Fruit fly (Drosophila melanogaster) whole organism, embryonic: ENCODE results near the gene prtp.

ENCODE experiments used
- Bgb ChIP-seq: fragments of 200-800 bp; sonication (Bioruptor generic); IDR thresholded peaks from 2 replicates; pipeline ENCODE4 v1.3.6; 2022; ENCODE audit warnings: missing biosample characterization, missing genetic modification characterization; ENCODE audit not compliant: partially characterized antibody
- CG10431 ChIP-seq: fragments of 200-800 bp; sonication (Bioruptor generic); optimal IDR thresholded peaks from 3 replicates; lab custom pipeline; 2018; ENCODE audit warnings: missing biosample characterization, mild to moderate bottlenecking, missing genetic modification characterization
- CG11247 ChIP-seq: fragments of 200-800 bp; sonication (Bioruptor generic); IDR thresholded peaks from 2 replicates; pipeline ENCODE4 v1.3.6; 2022; ENCODE audit warnings: missing biosample characterization, missing genetic modification characterization
- CG11504 ChIP-seq: fragments of 200-800 bp; sonication (Bioruptor generic); optimal IDR thresholded peaks from 3 replicates; lab custom pipeline; 2019; ENCODE audit warnings: missing biosample characterization, mild to moderate bottlenecking, missing genetic modification characterization, moderate library complexity
- CG13287 ChIP-seq: fragments of 200-800 bp; sonication (Bioruptor generic); IDR thresholded peaks from 2 replicates; pipeline ENCODE4 v1.3.6; 2022; ENCODE audit warnings: missing biosample characterization, missing genetic modification characterization; ENCODE audit not compliant: partially characterized antibody
- CG15011 ChIP-seq: fragments of 200-800 bp; sonication (Bioruptor generic); optimal IDR thresholded peaks from 3 replicates; lab custom pipeline; 2018; ENCODE audit warnings: missing biosample characterization, mild to moderate bottlenecking, missing genetic modification characterization
- CG15514 ChIP-seq: fragments of 200-800 bp; sonication (Bioruptor generic); optimal IDR thresholded peaks from 3 replicates; lab custom pipeline; 2017; ENCODE audit warnings: missing biosample characterization, missing genetic modification characterization, mild to moderate bottlenecking, moderate library complexity, missing genetic modification reagents
- CG16779 ChIP-seq: fragments of 200-800 bp; sonication (Bioruptor generic); IDR thresholded peaks from 2 replicates; pipeline ENCODE4 v1.3.6; 2022; ENCODE audit warnings: missing biosample characterization, missing genetic modification characterization
- CG17186 ChIP-seq: fragments of 200-800 bp; sonication (Bioruptor generic); optimal IDR thresholded peaks from 3 replicates; lab custom pipeline; 2017; ENCODE audit warnings: missing biosample characterization, missing genetic modification reagents, missing genetic modification characterization
- CG17359 ChIP-seq: fragments of 200-800 bp; sonication (Bioruptor generic); optimal IDR thresholded peaks from 3 replicates; lab custom pipeline; 2018; ENCODE audit warnings: missing biosample characterization, mild to moderate bottlenecking, missing genetic modification characterization, moderate library complexity
- CG2712 ChIP-seq: fragments of 200-800 bp; optimal IDR thresholded peaks from 3 replicates; lab custom pipeline; 2019; ENCODE audit warnings: missing biosample characterization, mild to moderate bottlenecking, missing genetic modification characterization, moderate library complexity
- CG31365 ChIP-seq: fragments of 200-800 bp; sonication (Bioruptor generic); optimal IDR thresholded peaks from 2 replicates; lab custom pipeline; 2018; ENCODE audit warnings: missing biosample characterization, mild to moderate bottlenecking, missing genetic modification characterization
- CG32532 ChIP-seq: fragments of 200-800 bp; sonication (Bioruptor generic); IDR thresholded peaks from 2 replicates; pipeline ENCODE4 v1.3.6; 2022; ENCODE audit warnings: missing biosample characterization, missing genetic modification characterization
- CG34224 ChIP-seq: fragments of 200-800 bp; sonication (Bioruptor generic); IDR thresholded peaks from 3 replicates; pipeline ENCODE4 v1.3.6; 2022; ENCODE audit warnings: missing biosample characterization, missing genetic modification characterization; ENCODE audit not compliant: partially characterized antibody
- CG5953 ChIP-seq: fragments of 200-800 bp; sonication (Bioruptor generic); IDR thresholded peaks from 2 replicates; pipeline ENCODE4 v1.3.6; 2022; ENCODE audit warnings: missing biosample characterization, missing genetic modification characterization
- CG6175 ChIP-seq: fragments of 200-800 bp; sonication (Bioruptor generic); IDR thresholded peaks from 3 replicates; pipeline ENCODE4 v1.3.6; 2022; ENCODE audit warnings: missing biosample characterization, missing genetic modification characterization
- CG6272 ChIP-seq: fragments of 200-800 bp; sonication (Bioruptor generic); IDR thresholded peaks from 2 replicates; pipeline ENCODE4 v1.3.6; 2022; ENCODE audit warnings: missing biosample characterization, missing genetic modification characterization
- CG6813 ChIP-seq: fragments of 200-800 bp; sonication (Bioruptor generic); optimal IDR thresholded peaks from 2 replicates; lab custom pipeline; 2017; ENCODE audit warnings: missing biosample characterization, missing genetic modification characterization, mild to moderate bottlenecking, moderate library complexity, missing genetic modification reagents
- CG7928 ChIP-seq: fragments of 200-800 bp; sonication (Bioruptor generic); optimal IDR thresholded peaks from 2 replicates; lab custom pipeline; 2017; ENCODE audit warnings: missing biosample characterization, mild to moderate bottlenecking, missing genetic modification characterization
- CG8281 ChIP-seq: fragments of 200-800 bp; sonication (Bioruptor generic); optimal IDR thresholded peaks from 2 replicates; lab custom pipeline; 2018; ENCODE audit warnings: missing biosample characterization, mild to moderate bottlenecking, missing genetic modification characterization, moderate library complexity
- CG9215 ChIP-seq: fragments of 200-800 bp; sonication (Bioruptor generic); IDR thresholded peaks from 2 replicates; pipeline ENCODE4 v1.3.6; 2022; ENCODE audit warnings: missing biosample characterization, missing genetic modification characterization
- CG9727 ChIP-seq: fragments of 200-800 bp; sonication (Bioruptor generic); optimal IDR thresholded peaks from 3 replicates; lab custom pipeline; 2017; ENCODE audit warnings: missing biosample characterization, mild to moderate bottlenecking, missing genetic modification characterization
- CTCF ChIP-seq: fragments of 200-800 bp; sonication (Bioruptor generic); optimal IDR thresholded peaks from 2 replicates; lab custom pipeline; 2017; ENCODE audit warnings: missing biosample characterization, mild to moderate bottlenecking, missing genetic modification characterization, moderate library complexity
- D19A ChIP-seq: fragments of 200-800 bp; optimal IDR thresholded peaks from 3 replicates; lab custom pipeline; 2019; ENCODE audit warnings: missing biosample characterization, mild to moderate bottlenecking, missing genetic modification characterization, moderate library complexity
- Hey ChIP-seq: fragments of 200-800 bp; sonication (Bioruptor generic); optimal IDR thresholded peaks from 3 replicates; lab custom pipeline; 2018; ENCODE audit warnings: missing biosample characterization, mild to moderate bottlenecking, missing genetic modification characterization
- HmgZ ChIP-seq: fragments of 200-800 bp; sonication (Bioruptor generic); optimal IDR thresholded peaks from 2 replicates; lab custom pipeline; 2018; ENCODE audit warnings: missing biosample characterization, mild to moderate bottlenecking, missing genetic modification characterization
- Hr78 ChIP-seq, 2 experiments: fragments of 200-800 bp in 1 of 2; fragments of >200 bp in 1 of 2; sonication (Bioruptor generic) in 1 of 2; optimal IDR thresholded peaks; 2 replicates each; lab custom pipeline; 2017 to 2019; ENCODE audit warnings: missing biosample characterization in 2 of 2, missing genetic modification characterization in 2 of 2, mild to moderate bottlenecking in 1 of 2, moderate library complexity in 1 of 2
- MTF-1 ChIP-seq: fragments of 200-800 bp; sonication (Bioruptor generic); optimal IDR thresholded peaks from 2 replicates; lab custom pipeline; 2018; ENCODE audit warnings: missing biosample characterization, mild to moderate bottlenecking, missing genetic modification characterization, borderline replicate concordance
- NC2α ChIP-seq: fragments of 200-800 bp; sonication (Bioruptor generic); optimal IDR thresholded peaks from 2 replicates; lab custom pipeline; 2016; ENCODE audit warnings: missing biosample characterization, missing genetic modification characterization
- Optix ChIP-seq: fragments of 200-800 bp; sonication (Bioruptor generic); IDR thresholded peaks from 3 replicates; pipeline ENCODE4 v1.3.6; 2022; ENCODE audit warnings: missing biosample characterization, missing genetic modification characterization
- PHDP ChIP-seq: fragments of 200-800 bp; sonication (Bioruptor generic); optimal IDR thresholded peaks from 3 replicates; lab custom pipeline; 2018; ENCODE audit warnings: missing biosample characterization, mild to moderate bottlenecking, missing genetic modification characterization, moderate library complexity
- Side ChIP-seq: fragments of 200-800 bp; sonication (Bioruptor generic); optimal IDR thresholded peaks from 2 replicates; lab custom pipeline; 2016; ENCODE audit warnings: missing biosample characterization, missing genetic modification characterization
- Sox100B ChIP-seq: fragments of 200-800 bp; sonication (Bioruptor generic); optimal IDR thresholded peaks from 3 replicates; lab custom pipeline; 2018; ENCODE audit warnings: missing biosample characterization, mild to moderate bottlenecking, missing genetic modification characterization
- Sry-β ChIP-seq: fragments of 200-800 bp; sonication (Bioruptor generic); optimal IDR thresholded peaks from 2 replicates; lab custom pipeline; 2018; ENCODE audit warnings: missing biosample characterization, mild to moderate bottlenecking, missing genetic modification characterization, moderate library complexity
- Tbp ChIP-seq: fragments of >200 bp; optimal IDR thresholded peaks from 2 replicates; lab custom pipeline; 2018; ENCODE audit warnings: missing biosample characterization, missing genetic modification characterization
- amos ChIP-seq: fragments of 200-800 bp; sonication (Bioruptor generic); IDR thresholded peaks from 2 replicates; pipeline ENCODE4 v1.3.6; 2022; ENCODE audit warnings: missing biosample characterization, missing genetic modification characterization; ENCODE audit not compliant: partially characterized antibody
- cas ChIP-seq: fragments of 200-800 bp; sonication (Bioruptor generic); IDR thresholded peaks from 2 replicates; pipeline ENCODE4 v1.3.6; 2022; ENCODE audit warnings: missing biosample characterization, missing genetic modification characterization
- chm ChIP-seq: fragments of 200-800 bp; sonication (Bioruptor generic); IDR thresholded peaks from 2 replicates; pipeline ENCODE4 v1.3.6; 2022; ENCODE audit warnings: missing biosample characterization, missing genetic modification characterization
- exex ChIP-seq: fragments of 200-800 bp; sonication (Bioruptor generic); optimal IDR thresholded peaks from 4 replicates; lab custom pipeline; 2018; ENCODE audit warnings: missing biosample characterization, mild to moderate bottlenecking, missing genetic modification characterization, moderate library complexity
- grau ChIP-seq: fragments of 200-800 bp; optimal IDR thresholded peaks from 3 replicates; lab custom pipeline; 2019; ENCODE audit warnings: missing biosample characterization, mild to moderate bottlenecking, missing genetic modification characterization, moderate library complexity
- gt ChIP-seq: fragments of 200-800 bp; sonication (Bioruptor generic); IDR thresholded peaks from 2 replicates; pipeline ENCODE4 v1.3.6; 2022; ENCODE audit warnings: missing biosample characterization, missing genetic modification characterization
- kni ChIP-seq: fragments of 200-800 bp; sonication (Bioruptor generic); optimal IDR thresholded peaks from 3 replicates; lab custom pipeline; 2017; ENCODE audit warnings: mild to moderate bottlenecking, missing biosample characterization, missing genetic modification reagents, missing genetic modification characterization
- org-1 ChIP-seq: fragments of 200-800 bp; sonication (Bioruptor generic); optimal IDR thresholded peaks from 2 replicates; lab custom pipeline; 2017; ENCODE audit warnings: missing biosample characterization, missing genetic modification characterization
- pfk ChIP-seq: fragments of 200-800 bp; sonication (Bioruptor generic); optimal IDR thresholded peaks from 2 replicates; lab custom pipeline; 2018; ENCODE audit warnings: missing biosample characterization, mild to moderate bottlenecking, missing genetic modification characterization, moderate library complexity
- phol ChIP-seq: fragments of 200-800 bp; sonication (Bioruptor generic); optimal IDR thresholded peaks from 3 replicates; lab custom pipeline; 2018; ENCODE audit warnings: missing biosample characterization, mild to moderate bottlenecking, missing genetic modification characterization, moderate library complexity
- psq ChIP-seq: fragments of 200-800 bp; sonication (Bioruptor generic); optimal IDR thresholded peaks from 2 replicates; lab custom pipeline; 2017; ENCODE audit warnings: missing biosample characterization, missing genetic modification characterization
- pum ChIP-seq: fragments of 200-800 bp; sonication (Bioruptor generic); optimal IDR thresholded peaks from 2 replicates; lab custom pipeline; 2016; ENCODE audit warnings: missing biosample characterization, missing genetic modification characterization
- vnd ChIP-seq: fragments of 200-800 bp; sonication (Bioruptor generic); IDR thresholded peaks from 3 replicates; pipeline ENCODE4 v1.3.6; 2022; ENCODE audit warnings: missing biosample characterization, missing genetic modification characterization; ENCODE audit not compliant: partially characterized antibody
- yki ChIP-seq: fragments of >200 bp; optimal IDR thresholded peaks from 3 replicates; lab custom pipeline; 2018

prtp gene

dm6 chrX:11685918-11686640 lies 30.5 kb upstream of the prtp start (continued):
- TF ChIP-seq Hr78 (GFP tag; optimal IDR thresholded peaks at IDR 0.05; lab: Kevin White, UChicago) (peak in 1 of 2 experiments; percentile 86), vnd (GFP tag; lab: Robert Waterston, UW) (no peak), Sry-β (GFP tag; lab: Kevin White, UChicago) (peak; percentile 25), CG32532 (peak; percentile 69; the same call in 1 of the 2 replicates), CG17359 (tag; lab: Kevin White, UChicago) (peak; percentile 44), Optix (GFP tag; lab: Robert Waterston, UW) (no peak), CG6175 (GFP tag; lab: Robert Waterston, UW) (no peak), Hey (peak; percentile 15), pfk (GFP tag; lab: Kevin White, UChicago) (peak; percentile 51), yki (lab: Kevin White, UChicago) (peak; percentile 68), CG8281 (tag; lab: Kevin White, UChicago) (peak; percentile 93), CG11247 (no peak), gt (GFP tag; lab: Robert Waterston, UW) (no peak), psq (GFP tag; lab: Kevin White, UChicago) (peak; percentile 51), Tbp (no peak), D19A (tag; lab: Kevin White, UChicago) (peak; percentile 57), CG9215 (GFP tag; lab: Robert Waterston, UW) (no peak), CG11504 (tag; lab: Kevin White, UChicago) (no peak), amos (GFP tag; lab: Robert Waterston, UW) (no peak), CG10431 (GFP tag; lab: Kevin White, UChicago) (peak; percentile 60), chm (peak; percentile 38; the same call in 1 of the 2 replicates), MTF-1 (GFP tag; lab: Kevin White, UChicago) (peak; percentile 71), Side (GFP tag; lab: Kevin White, UChicago) (peak; percentile 60), Bgb (GFP tag; lab: Robert Waterston, UW) (no peak; the same call in 1 of the 2 replicates), CG5953 (no peak), CG17186 (GFP tag; lab: Kevin White, UChicago) (no peak), phol (no peak), pum (GFP tag; lab: Kevin White, UChicago) (no peak), HmgZ (peak; percentile 33), CG2712 (no peak), CTCF (GFP tag; lab: Kevin White, UChicago) (peak; percentile 52), kni (GFP tag; lab: Kevin White, UChicago) (peak; percentile 78), CG34224 (peak; percentile 57), org-1 (no peak), CG15514 (GFP tag; lab: Kevin White, UChicago) (peak; percentile 63), CG6813 (peak; percentile 69), cas (no peak; the same call in 1 of the 2 replicates), CG15011 (GFP tag; lab: Kevin White, UChicago) (peak; percentile 38), CG6272 (no peak), grau (tag; lab: Kevin White, UChicago) (peak; percentile 24), CG31365 (tag; lab: Kevin White, UChicago) (peak; percentile 55), Sox100B (GFP tag; lab: Kevin White, UChicago) (peak; percentile 25), CG9727 (GFP tag; lab: Kevin White, UChicago) (peak; percentile 5), NC2α (GFP tag; lab: Kevin White, UChicago) (peak; percentile 28), CG7928 (GFP tag; lab: Kevin White, UChicago) (no peak), PHDP (tag; lab: Kevin White, UChicago) (peak; percentile 24), CG16779 (GFP tag; lab: Robert Waterston, UW) (no peak), CG13287 (GFP tag; lab: Robert Waterston, UW) (peak; percentile 35), exex (peak; percentile 34)
